Worm (Caenorhabditis elegans) whole organism, early embryonic: Measurements from ENCODE around the gene K06H7.1.

Experiments
- ceh-13 ChIP-seq: fragments of 200-800 bp; sonication (Bioruptor generic); optimal IDR thresholded peaks from 2 replicates; lab custom pipeline; 2018; ENCODE audit warnings: mild to moderate bottlenecking, missing genetic modification characterization, missing compliant biosample characterization
- ceh-36 ChIP-seq: sonication (generic microtip); optimal IDR thresholded peaks from 2 replicates; lab custom pipeline; 2016; ENCODE audit warnings: missing genetic modification characterization, inconsistent platforms, missing compliant biosample characterization
- hmg-4 ChIP-seq: fragments of 200-800 bp; sonication (Bioruptor generic); optimal IDR thresholded peaks from 2 replicates; lab custom pipeline; 2018; ENCODE audit warnings: mild to moderate bottlenecking, missing genetic modification characterization, missing compliant biosample characterization
- pes-1 ChIP-seq: fragments of 200-800 bp; sonication (Bioruptor generic); IDR thresholded peaks from 2 replicates; pipeline ENCODE4 v1.3.6; 2022; ENCODE audit warnings: missing genetic modification reagents, missing genetic modification characterization, missing compliant biosample characterization

DNA sequence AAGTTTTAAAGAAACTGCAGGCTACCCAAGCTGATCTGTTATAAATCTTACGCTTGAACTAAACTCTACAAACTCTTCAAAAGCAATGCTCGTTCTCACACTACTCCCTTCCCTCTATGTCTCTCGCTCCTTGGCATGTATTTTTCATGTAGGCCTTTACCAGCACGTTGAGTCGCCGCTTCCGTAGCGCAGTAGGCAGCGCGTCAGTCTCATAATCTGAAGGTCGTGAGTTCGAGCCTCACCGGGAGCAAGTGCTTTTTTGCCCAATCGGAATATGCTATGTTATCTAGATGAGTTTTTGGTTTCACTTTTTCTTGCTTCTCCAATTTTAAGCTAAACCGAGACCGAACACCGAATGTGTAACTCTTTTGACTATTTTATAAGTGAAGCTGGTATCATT is 7.4 kb downstream of the K06H7.1 start:
- TF ChIP-seq pes-1 (GFP tag; lab: Robert Waterston, UW) = peak; percentile 91
- peak; percentile 92 for TF ChIP-seq hmg-4 (GFP tag; lab: Kevin White, UChicago)
- TF ChIP-seq ceh-13 (GFP tag; lab: Kevin White, UChicago) = peak; percentile 64
- peak; percentile 75 for TF ChIP-seq ceh-36
